Fruit fly (Drosophila melanogaster): ENCODE results near the gene CG32237.

CG32237 gene

DNA sequence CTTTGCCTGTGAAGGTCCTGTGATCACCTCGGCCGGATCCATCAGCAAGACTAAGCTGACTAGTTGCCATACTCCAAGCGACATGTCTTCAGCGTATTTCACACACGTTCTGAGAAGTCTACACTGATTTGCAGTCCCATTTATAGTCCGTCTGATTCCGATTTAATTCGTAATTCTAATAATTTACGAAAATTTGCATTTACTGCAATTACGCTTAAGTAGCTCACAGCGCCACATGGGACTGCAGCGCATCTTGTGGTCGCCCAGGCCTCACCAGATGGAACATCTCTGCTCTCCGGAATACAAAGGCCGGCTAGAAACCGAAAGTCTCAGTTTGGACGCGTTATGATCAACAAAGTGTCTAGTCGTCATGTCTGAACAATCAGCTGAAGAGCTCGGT is 47.1 kb downstream of the CG32237 start, which contains the start of gene CG7509:
Gene CG7509 (minus strand): TSS at position 101 of the 400 bp plus-strand sequence.
- TF ChIP-seq Eip93F (GFP tag; optimal IDR thresholded peaks at IDR 0.05) (no peak), CG10669 (GFP tag; optimal IDR thresholded peaks at IDR 0.05) (no peak)

dm6 chr3L:4800641-4801040 is 51.6 kb downstream of the CG32237 start:
- TF ChIP-seq Eip78C (GFP tag) (peak; percentile 42), Hr39 (GFP tag; optimal IDR thresholded peaks at IDR 0.05) (no peak)
